Fruit fly (Drosophila melanogaster) whole organism, prepupa: Measurements from ENCODE around the gene CAHbeta.
A peak's percentile ranks its signal among the peaks of the same experiment; 100 is the strongest.

Experiments
- Blimp-1 ChIP-seq: fragments of 200-800 bp; sonication (Bioruptor generic); optimal IDR thresholded peaks from 3 replicates; lab custom pipeline; 2017; ENCODE audit warnings: missing biosample characterization, missing genetic modification characterization, mild to moderate bottlenecking, moderate library complexity, missing genetic modification reagents
- CG10631 ChIP-seq: fragments of 200-800 bp; sonication (Bioruptor generic); optimal IDR thresholded peaks from 2 replicates; lab custom pipeline; 2016; ENCODE audit warnings: missing biosample characterization, missing genetic modification characterization
- CG10669 ChIP-seq: fragments of 200-800 bp; sonication (Bioruptor generic); optimal IDR thresholded peaks from 3 replicates; lab custom pipeline; 2018; ENCODE audit warnings: missing biosample characterization, mild to moderate bottlenecking, missing genetic modification characterization, moderate library complexity
- CG11294 ChIP-seq: fragments of 200-800 bp; sonication (Bioruptor generic); IDR thresholded peaks from 2 replicates; pipeline ENCODE4 v1.3.6; 2022; ENCODE audit warnings: missing biosample characterization, missing genetic modification characterization
- CG11902 ChIP-seq: fragments of 200-800 bp; sonication (Bioruptor generic); optimal IDR thresholded peaks from 3 replicates; lab custom pipeline; 2016; ENCODE audit warnings: missing biosample characterization, missing genetic modification characterization
- CG15336 ChIP-seq: fragments of 200-800 bp; sonication (Bioruptor generic); IDR thresholded peaks from 2 replicates; pipeline ENCODE4 v1.3.6; 2022; ENCODE audit warnings: missing biosample characterization, missing genetic modification characterization
- CG1621 ChIP-seq: fragments of 200-800 bp; sonication (Bioruptor generic); optimal IDR thresholded peaks from 3 replicates; lab custom pipeline; 2018; ENCODE audit warnings: missing biosample characterization, mild to moderate bottlenecking, missing genetic modification characterization
- CG16779 ChIP-seq: fragments of 200-800 bp; sonication (Bioruptor generic); optimal IDR thresholded peaks from 3 replicates; lab custom pipeline; 2017; ENCODE audit warnings: missing biosample characterization, mild to moderate bottlenecking, missing genetic modification characterization
- CG3032 ChIP-seq: fragments of 200-800 bp; optimal IDR thresholded peaks from 2 replicates; lab custom pipeline; 2019; ENCODE audit warnings: missing biosample characterization, mild to moderate bottlenecking, missing genetic modification characterization, moderate library complexity
- CG31627 ChIP-seq: fragments of 200-800 bp; sonication (Bioruptor generic); optimal IDR thresholded peaks from 3 replicates; lab custom pipeline; 2016; ENCODE audit warnings: missing biosample characterization, missing genetic modification characterization
- CG32006 ChIP-seq: fragments of 200-800 bp; sonication (Bioruptor generic); optimal IDR thresholded peaks from 3 replicates; lab custom pipeline; 2017; ENCODE audit warnings: missing biosample characterization, mild to moderate bottlenecking, missing genetic modification characterization
- CG34406 ChIP-seq: fragments of 200-800 bp; sonication (Bioruptor generic); optimal IDR thresholded peaks from 3 replicates; lab custom pipeline; 2016; ENCODE audit warnings: missing biosample characterization, missing genetic modification characterization
- CG3919 ChIP-seq: fragments of 200-800 bp; sonication (Bioruptor generic); optimal IDR thresholded peaks from 3 replicates; lab custom pipeline; 2016; ENCODE audit warnings: missing biosample characterization, missing genetic modification characterization
- CG6163 ChIP-seq: fragments of 200-800 bp; sonication (Bioruptor generic); IDR thresholded peaks from 3 replicates; pipeline ENCODE4 v1.3.6; 2022; ENCODE audit warnings: missing biosample characterization, missing genetic modification characterization
- CG6792 ChIP-seq: fragments of 200-800 bp; sonication (Bioruptor generic); optimal IDR thresholded peaks from 3 replicates; lab custom pipeline; 2016; ENCODE audit warnings: missing biosample characterization, missing genetic modification characterization
- CG6808 ChIP-seq: fragments of 200-800 bp; sonication (Bioruptor generic); optimal IDR thresholded peaks from 3 replicates; lab custom pipeline; 2017; ENCODE audit warnings: missing biosample characterization, missing genetic modification characterization, mild to moderate bottlenecking, moderate library complexity, missing genetic modification reagents
- CG6854 ChIP-seq: fragments of 200-800 bp; sonication (Bioruptor generic); optimal IDR thresholded peaks from 2 replicates; lab custom pipeline; 2017; ENCODE audit warnings: missing biosample characterization, mild to moderate bottlenecking, missing genetic modification characterization
- CG7368 ChIP-seq: fragments of 200-800 bp; sonication (Bioruptor generic); optimal IDR thresholded peaks from 3 replicates; lab custom pipeline; 2016; ENCODE audit warnings: missing biosample characterization, missing genetic modification characterization
- CG8119 ChIP-seq: fragments of 200-800 bp; sonication (Bioruptor generic); IDR thresholded peaks from 3 replicates; pipeline ENCODE4 v1.3.6; 2022; ENCODE audit warnings: missing biosample characterization, missing genetic modification characterization
- CG8632 ChIP-seq: fragments of 200-800 bp; sonication (Bioruptor generic); optimal IDR thresholded peaks from 3 replicates; lab custom pipeline; 2016; ENCODE audit warnings: missing biosample characterization, missing genetic modification characterization
- CG9139 ChIP-seq: fragments of 200-800 bp; sonication (Bioruptor generic); optimal IDR thresholded peaks from 3 replicates; lab custom pipeline; 2017; ENCODE audit warnings: missing biosample characterization, mild to moderate bottlenecking, missing genetic modification characterization
- Eip75B ChIP-seq: fragments of 200-800 bp; sonication (Bioruptor generic); optimal IDR thresholded peaks from 3 replicates; lab custom pipeline; 2016; ENCODE audit warnings: missing biosample characterization, missing genetic modification characterization
- Eip93F ChIP-seq: fragments of 200-800 bp; sonication (Bioruptor generic); optimal IDR thresholded peaks from 2 replicates; lab custom pipeline; 2016; ENCODE audit warnings: missing biosample characterization, mild to moderate bottlenecking, missing genetic modification characterization
- Ets96B ChIP-seq: fragments of 200-800 bp; optimal IDR thresholded peaks from 2 replicates; lab custom pipeline; 2019; ENCODE audit warnings: missing biosample characterization, mild to moderate bottlenecking, missing genetic modification characterization, moderate library complexity
- Gug ChIP-seq: fragments of 200-800 bp; sonication (Bioruptor generic); IDR thresholded peaks from 2 replicates; pipeline ENCODE4 v1.3.6; 2022; ENCODE audit warnings: missing biosample characterization, missing genetic modification characterization
- Hr38 ChIP-seq: sonication (Bioruptor generic); optimal IDR thresholded peaks from 2 replicates; lab custom pipeline; 2016; ENCODE audit warnings: missing biosample characterization, missing genetic modification characterization
- Hr39 ChIP-seq: fragments of 200-800 bp; sonication (Bioruptor generic); optimal IDR thresholded peaks from 2 replicates; lab custom pipeline; 2016; ENCODE audit warnings: missing biosample characterization, missing genetic modification characterization
- Hr4 ChIP-seq: fragments of 200-800 bp; sonication (Bioruptor generic); optimal IDR thresholded peaks from 3 replicates; lab custom pipeline; 2016; ENCODE audit warnings: missing biosample characterization, missing genetic modification characterization
- Lpt ChIP-seq: fragments of 200-800 bp; sonication (Bioruptor generic); optimal IDR thresholded peaks from 3 replicates; lab custom pipeline; 2016; ENCODE audit warnings: missing biosample characterization, missing genetic modification characterization
- Met ChIP-seq: fragments of 200-800 bp; sonication (Bioruptor generic); optimal IDR thresholded peaks from 3 replicates; lab custom pipeline; 2016; ENCODE audit warnings: missing biosample characterization, missing genetic modification characterization
- OdsH ChIP-seq: fragments of 200-800 bp; sonication (Bioruptor generic); optimal IDR thresholded peaks from 3 replicates; lab custom pipeline; 2016; ENCODE audit warnings: missing biosample characterization, missing genetic modification characterization
- Smox ChIP-seq: fragments of 200-800 bp; sonication (Bioruptor generic); optimal IDR thresholded peaks from 3 replicates; lab custom pipeline; 2016; ENCODE audit warnings: missing biosample characterization, missing genetic modification characterization
- Sox102F ChIP-seq: fragments of 200-800 bp; sonication (Bioruptor generic); optimal IDR thresholded peaks from 2 replicates; lab custom pipeline; 2016; ENCODE audit warnings: missing biosample characterization, mild to moderate bottlenecking, missing genetic modification characterization
- Sox14 ChIP-seq: fragments of 200-800 bp; sonication (Bioruptor generic); optimal IDR thresholded peaks from 3 replicates; lab custom pipeline; 2016; ENCODE audit warnings: missing biosample characterization, missing genetic modification characterization
- Sox15 ChIP-seq: fragments of 200-800 bp; sonication (Bioruptor generic); optimal IDR thresholded peaks from 3 replicates; lab custom pipeline; 2016; ENCODE audit warnings: missing biosample characterization, missing genetic modification characterization
- achi ChIP-seq: fragments of 200-800 bp; sonication (Bioruptor generic); optimal IDR thresholded peaks from 3 replicates; lab custom pipeline; 2016; ENCODE audit warnings: missing biosample characterization, missing genetic modification characterization
- dac ChIP-seq: fragments of 200-800 bp; sonication (Bioruptor generic); optimal IDR thresholded peaks from 2 replicates; lab custom pipeline; 2017; ENCODE audit warnings: missing biosample characterization, mild to moderate bottlenecking, missing genetic modification characterization
- eg ChIP-seq: fragments of 200-800 bp; sonication (Bioruptor generic); IDR thresholded peaks from 3 replicates; pipeline ENCODE4 v1.3.6; 2022; ENCODE audit warnings: missing biosample characterization, missing genetic modification characterization
- esn ChIP-seq: fragments of 200-800 bp; sonication (Bioruptor generic); optimal IDR thresholded peaks from 2 replicates; lab custom pipeline; 2016; ENCODE audit warnings: missing biosample characterization, mild to moderate bottlenecking, missing genetic modification characterization, moderate library complexity
- lz ChIP-seq: fragments of 200-800 bp; sonication (Bioruptor generic); optimal IDR thresholded peaks from 3 replicates; lab custom pipeline; 2016; ENCODE audit warnings: missing biosample characterization, missing genetic modification characterization
- net ChIP-seq: fragments of 200-800 bp; sonication (Bioruptor generic); optimal IDR thresholded peaks from 3 replicates; lab custom pipeline; 2016; ENCODE audit warnings: missing biosample characterization, missing genetic modification characterization
- salr ChIP-seq, 2 experiments: fragments of 200-800 bp; sonication (Bioruptor generic); optimal IDR thresholded peaks; 3 replicates each; lab custom pipeline; 2016 to 2018; ENCODE audit warnings: missing biosample characterization in 2 of 2, missing genetic modification characterization in 2 of 2, mild to moderate bottlenecking in 1 of 2
- spab ChIP-seq: fragments of 200-800 bp; sonication (Bioruptor generic); optimal IDR thresholded peaks from 2 replicates; lab custom pipeline; 2017; ENCODE audit warnings: missing biosample characterization, mild to moderate bottlenecking, missing genetic modification characterization, missing genetic modification reagents
- ss ChIP-seq, 2 experiments: fragments of 200-800 bp; sonication (Bioruptor generic); optimal IDR thresholded peaks; 2 replicates in 1 of 2; 3 replicates in 1 of 2; lab custom pipeline; 2017 to 2018; ENCODE audit warnings: mild to moderate bottlenecking in 2 of 2, missing biosample characterization in 2 of 2, missing genetic modification characterization in 2 of 2, moderate library complexity in 1 of 2
- svp ChIP-seq: fragments of 200-800 bp; sonication (Bioruptor generic); peaks from one replicate; lab custom pipeline; 2016; ENCODE audit warnings: missing biosample characterization, missing genetic modification characterization
- topi ChIP-seq: fragments of 200-800 bp; sonication (Bioruptor generic); optimal IDR thresholded peaks from 3 replicates; lab custom pipeline; 2016; ENCODE audit warnings: missing biosample characterization, missing genetic modification characterization
- vri ChIP-seq: fragments of 200-800 bp; sonication (Bioruptor generic); optimal IDR thresholded peaks from 3 replicates; lab custom pipeline; 2016; ENCODE audit warnings: missing biosample characterization, mild to moderate bottlenecking, missing genetic modification characterization

Gene CAHbeta

dm6 chr3R:8931777-8932345 lies 48.8 kb upstream of the CAHbeta start, which contains the start of gene pyd (continued):
- TF ChIP-seq Eip75B: peak; percentile 76
- peak; percentile 18 for TF ChIP-seq Blimp-1
- TF ChIP-seq Hr39 (GFP tag; lab: Kevin White, UChicago): peak; percentile 64
- peak; percentile 49 for TF ChIP-seq CG10631 (GFP tag; lab: Kevin White, UChicago)
- TF ChIP-seq Met: peak; percentile 58
- peak; percentile 50 for TF ChIP-seq Hr4 (GFP tag; lab: Kevin White, UChicago)
- no peak; the same call in 1 of the 2 replicates for TF ChIP-seq CG11294 (GFP tag; lab: Robert Waterston, UW)
- no peak for TF ChIP-seq CG16779 (tag; lab: Kevin White, UChicago)
- peak; percentile 60 for TF ChIP-seq CG6792 (GFP tag; lab: Kevin White, UChicago)
- TF ChIP-seq CG11902 (GFP tag; lab: Kevin White, UChicago): no peak
- peak; percentile 55 for TF ChIP-seq CG6854 (GFP tag; lab: Kevin White, UChicago)
- TF ChIP-seq Ets96B (tag; lab: Kevin White, UChicago): peak; percentile 35
- TF ChIP-seq CG1621: no peak
- TF ChIP-seq Sox15 (GFP tag; lab: Kevin White, UChicago): peak; percentile 10
- TF ChIP-seq net: peak; percentile 60
- peak; percentile 19 for TF ChIP-seq topi (GFP tag; lab: Kevin White, UChicago)
- TF ChIP-seq vri (GFP tag; lab: Kevin White, UChicago): peak; percentile 15
- no peak for TF ChIP-seq Hr38 (GFP tag; lab: Kevin White, UChicago)

- TF ChIP-seq CG6792 (GFP tag; lab: Kevin White, UChicago) (no peak), Sox102F (GFP tag; lab: Kevin White, UChicago) (no peak), CG32006 (GFP tag; lab: Kevin White, UChicago) (peak; percentile 46), Smox (no peak), Hr38 (GFP tag; lab: Kevin White, UChicago) (no peak), dac (GFP tag; lab: Kevin White, UChicago) (no peak), topi (GFP tag; lab: Kevin White, UChicago) (no peak), lz (no peak), CG8119 (GFP tag; lab: Robert Waterston, UW) (peak; percentile 60; the same call in 1 of the 3 replicates), Sox14 (GFP tag; lab: Kevin White, UChicago) (no peak), CG11294 (GFP tag; lab: Robert Waterston, UW) (no peak), CG6854 (GFP tag; lab: Kevin White, UChicago) (no peak), Sox15 (GFP tag; lab: Kevin White, UChicago) (no peak), eg (GFP tag; lab: Robert Waterston, UW) (peak; percentile 45; the same call in 1 of the 3 replicates), CG15336 (GFP tag; lab: Robert Waterston, UW) (peak; percentile 51), svp (no peak), Eip93F (GFP tag; lab: Kevin White, UChicago) (no peak), salr (GFP tag; optimal IDR thresholded peaks at IDR 0.05; lab: Kevin White, UChicago) (no peak), achi (GFP tag; lab: Kevin White, UChicago) (peak; percentile 45), vri (GFP tag; lab: Kevin White, UChicago) (no peak), CG34406 (peak; percentile 10), CG31627 (GFP tag; lab: Kevin White, UChicago) (no peak), esn (peak; percentile 17), net (peak; percentile 35), CG6808 (peak; percentile 31), Blimp-1 (no peak), CG9139 (no peak), Lpt (GFP tag; lab: Kevin White, UChicago) (peak; percentile 9), CG7368 (GFP tag; lab: Kevin White, UChicago) (no peak), CG16779 (tag; lab: Kevin White, UChicago) (no peak), ss (GFP tag; optimal IDR thresholded peaks at IDR 0.05; lab: Kevin White, UChicago) (peak in 1 of 2 experiments; percentile 41), Hr4 (GFP tag; lab: Kevin White, UChicago) (peak; percentile 6), CG3032 (tag; lab: Kevin White, UChicago) (peak; percentile 32), OdsH (peak; percentile 21), CG6163 (GFP tag; lab: Robert Waterston, UW) (peak; percentile 62; the same call in 2 of the 3 replicates), Gug (peak; percentile 32; the same call in 1 of the 2 replicates), CG10631 (GFP tag; lab: Kevin White, UChicago) (peak; percentile 35), CG11902 (GFP tag; lab: Kevin White, UChicago) (no peak), CG10669 (peak; percentile 36), CG8632 (GFP tag; lab: Kevin White, UChicago) (no peak), CG3919 (GFP tag; lab: Kevin White, UChicago) (peak; percentile 49), spab (GFP tag; lab: Kevin White, UChicago) (peak; percentile 14)
Observed at dm6 chr3R:8932741-8933140, 47.9 kb upstream of the CAHbeta start.
